Fruit fly (Drosophila melanogaster): ENCODE results near the gene CG43376.

The CG43376 gene

DNA sequence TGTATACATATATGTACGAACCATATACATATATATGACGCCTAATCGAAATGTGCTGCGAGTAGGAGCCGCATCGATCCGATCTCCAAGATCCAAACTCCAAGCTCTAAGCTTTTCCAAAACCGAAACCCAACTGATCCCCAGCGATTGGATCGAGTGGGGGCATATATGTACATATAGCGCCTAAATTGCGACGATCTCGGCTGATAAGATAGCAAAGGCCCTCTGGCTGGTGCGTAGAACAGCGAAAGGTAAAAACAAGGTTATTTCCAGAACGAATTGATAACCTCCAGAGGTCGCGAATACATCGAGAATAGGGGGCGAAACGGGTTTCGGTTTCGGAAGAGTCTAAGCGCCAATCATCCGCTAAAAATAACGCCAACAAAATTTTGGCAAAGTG is 5.4 kb downstream of the CG43376 start (continued):
- no peak for TF ChIP-seq CG10959 (GFP tag; IDR thresholded peaks at IDR 0.05)
- TF ChIP-seq CG12104 (GFP tag; optimal IDR thresholded peaks at IDR 0.05): no peak
- no peak for TF ChIP-seq fd3F (GFP tag; optimal IDR thresholded peaks at IDR 0.05)
- TF ChIP-seq CG13775 (GFP tag; optimal IDR thresholded peaks at IDR 0.05): no peak
- TF ChIP-seq CG11504 (tag; optimal IDR thresholded peaks at IDR 0.05): no peak
- TF ChIP-seq CG1603 (tag; optimal IDR thresholded peaks at IDR 0.05): no peak
- no peak for TF ChIP-seq otp (GFP tag; IDR thresholded peaks at IDR 0.05)
- no peak for TF ChIP-seq CG2202 (tag; optimal IDR thresholded peaks at IDR 0.05)
- TF ChIP-seq CG13894 (tag; optimal IDR thresholded peaks at IDR 0.05): peak; percentile 88
- TF ChIP-seq H15 (GFP tag; IDR thresholded peaks at IDR 0.05): no peak
- TF ChIP-seq CG18599 (GFP tag; optimal IDR thresholded peaks at IDR 0.05): no peak
- TF ChIP-seq Kr (GFP tag; optimal IDR thresholded peaks at IDR 0.05): no peak
- no peak for TF ChIP-seq CG11085 (GFP tag; IDR thresholded peaks at IDR 0.05)
- no peak for TF ChIP-seq ranshi (GFP tag; IDR thresholded peaks at IDR 0.05)
- TF ChIP-seq NK7.1 (GFP tag; optimal IDR thresholded peaks at IDR 0.05): no peak
- TF ChIP-seq lola (GFP tag; optimal IDR thresholded peaks at IDR 0.05): no peak
- TF ChIP-seq corto (GFP tag; optimal IDR thresholded peaks at IDR 0.05): no peak
- peak; percentile 22 for TF ChIP-seq ftz-f1 (GFP tag; optimal IDR thresholded peaks at IDR 0.05)
- no peak for TF ChIP-seq CG30431 (GFP tag; optimal IDR thresholded peaks at IDR 0.05)
- no peak for TF ChIP-seq esg (GFP tag; conservative IDR thresholded peaks at IDR 0.05)
- TF ChIP-seq CG13424 (tag; optimal IDR thresholded peaks at IDR 0.05): no peak
- peak; percentile 91 for TF ChIP-seq sug (tag; optimal IDR thresholded peaks at IDR 0.05)
- TF ChIP-seq shn (GFP tag; optimal IDR thresholded peaks at IDR 0.05): no peak
- TF ChIP-seq B-H1 (GFP tag; IDR thresholded peaks at IDR 0.05): no peak
- no peak for TF ChIP-seq pita (GFP tag; optimal IDR thresholded peaks at IDR 0.05)
- peak; percentile 81 for TF ChIP-seq grn (GFP tag; optimal IDR thresholded peaks at IDR 0.05)
- peak in 1 of 2 experiments; percentile 66 for TF ChIP-seq Hr78 (GFP tag; optimal IDR thresholded peaks at IDR 0.05)
- TF ChIP-seq chinmo (GFP tag; IDR thresholded peaks at IDR 0.05; ENCODE audit: partially characterized antibody): no peak
- TF ChIP-seq exex (tag; optimal IDR thresholded peaks at IDR 0.05): peak; percentile 46
- TF ChIP-seq Med (GFP tag): no peak
- no peak for TF ChIP-seq MTF-1 (GFP tag; optimal IDR thresholded peaks at IDR 0.05; ENCODE audit: borderline replicate concordance)
- TF ChIP-seq HLHmδ (GFP tag; optimal IDR thresholded peaks at IDR 0.05): no peak
- TF ChIP-seq nmo (GFP tag; optimal IDR thresholded peaks at IDR 0.05): no peak
- TF ChIP-seq CG8478 (optimal IDR thresholded peaks at IDR 0.05): no peak
- no peak for TF ChIP-seq CG4820 (GFP tag; optimal IDR thresholded peaks at IDR 0.05)
- TF ChIP-seq ttk (GFP tag; IDR thresholded peaks at IDR 0.05): no peak

DNA sequence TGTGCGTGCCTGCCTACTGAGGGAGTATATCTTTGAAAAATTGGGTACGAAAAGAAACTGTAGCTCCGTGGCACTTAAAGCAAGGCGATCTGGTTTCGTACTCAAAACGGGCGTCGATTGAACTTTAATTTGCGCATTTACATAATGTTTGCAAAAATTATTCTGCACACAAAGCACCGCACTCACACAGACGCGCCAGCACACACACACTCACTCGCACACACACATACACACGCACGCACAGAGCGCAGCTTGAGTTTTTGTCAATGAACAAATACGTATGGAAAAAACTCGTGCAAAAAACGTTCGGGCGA is 6.0 kb downstream of the CG43376 start:
- TF ChIP-seq wek (GFP tag; optimal IDR thresholded peaks at IDR 0.05): peak; percentile 13
- no peak for TF ChIP-seq CG9609 (GFP tag; optimal IDR thresholded peaks at IDR 0.05)
- TF ChIP-seq stwl (tag; optimal IDR thresholded peaks at IDR 0.05): no peak
- no peak for TF ChIP-seq MESR4 (GFP tag; optimal IDR thresholded peaks at IDR 0.05)
- TF ChIP-seq CG7839 (tag; optimal IDR thresholded peaks at IDR 0.05): no peak
- 0 out of 3 replicates have a peak, but pooled peaks have one; percentile 48 for TF ChIP-seq mld (GFP tag; IDR thresholded peaks at IDR 0.05; ENCODE audit: partially characterized antibody)
- peak; percentile 81 for TF ChIP-seq Jarid2 (GFP tag; optimal IDR thresholded peaks at IDR 0.05)
- TF ChIP-seq CG17359 (tag; optimal IDR thresholded peaks at IDR 0.05): no peak
- TF ChIP-seq repo (GFP tag; optimal IDR thresholded peaks at IDR 0.05): no peak
- no peak for TF ChIP-seq CG14050 (GFP tag; IDR thresholded peaks at IDR 0.05)
- no peak for TF ChIP-seq CG4820 (GFP tag; optimal IDR thresholded peaks at IDR 0.05)
- no peak for TF ChIP-seq CG17186 (GFP tag; optimal IDR thresholded peaks at IDR 0.05)
- peak; percentile 22 for TF ChIP-seq CG12769 (tag; optimal IDR thresholded peaks at IDR 0.05)
- no peak for TF ChIP-seq Xbp1 (GFP tag; optimal IDR thresholded peaks at IDR 0.05)
- TF ChIP-seq cg (GFP tag; optimal IDR thresholded peaks at IDR 0.05): peak; percentile 69
- TF ChIP-seq Hr78 (GFP tag; optimal IDR thresholded peaks at IDR 0.05): no peak
- no peak for TF ChIP-seq Atf-2 (GFP tag; optimal IDR thresholded peaks at IDR 0.05)
- peak; percentile 58; the same call in 2 of the 3 replicates for TF ChIP-seq ci (GFP tag; IDR thresholded peaks at IDR 0.05)

Measured in whole organism, embryonic.